Worm (Caenorhabditis elegans): ENCODE results near the gene F12E12.2.
"Not testable (repeated sequence)": the region's sequence is repeated elsewhere in the genome, so short reads cannot be mapped to it uniquely, and the experiment has no call there.

F12E12.2 gene

DNA sequence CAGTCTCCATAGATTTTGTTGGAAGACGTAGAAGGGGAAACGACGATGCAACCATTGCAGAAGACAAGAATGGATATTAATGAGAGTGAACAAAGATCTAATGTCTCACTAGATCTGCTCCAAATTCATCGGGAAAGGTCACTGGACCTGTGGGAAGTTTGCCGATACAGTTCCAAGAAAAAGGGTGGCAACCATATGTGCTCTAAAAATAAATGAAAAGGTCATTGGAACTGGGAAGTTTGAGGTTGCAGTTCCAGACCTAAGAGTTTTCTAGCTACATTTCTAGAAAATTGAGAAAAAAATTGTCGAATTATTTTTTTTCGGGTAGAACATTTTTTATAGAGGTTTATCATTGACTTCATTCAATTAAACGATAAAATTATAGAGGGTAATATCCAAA, 7.7 kb downstream of the F12E12.2 start, which contains the start of gene fbxb-92:
Gene fbxb-92 (minus strand): TSS at position 101 of the 400 bp plus-strand sequence.
- TF ChIP-seq med-1 (GFP tag; optimal IDR thresholded peaks at IDR 0.05; ENCODE audit: insufficient read depth) (no peak), klf-2 (GFP tag; conservative IDR thresholded peaks at IDR 0.05) (no peak), ztf-29 (GFP tag; IDR thresholded peaks at IDR 0.05) (no peak), ztf-23 (GFP tag; IDR thresholded peaks at IDR 0.05) (no peak), cog-1 (tag; optimal IDR thresholded peaks at IDR 0.05) (no peak), ref-1 (GFP tag; conservative IDR thresholded peaks at IDR 0.05) (no peak), tab-1 (GFP tag; IDR thresholded peaks at IDR 0.05) (no peak), flt-1 (GFP tag; IDR thresholded peaks at IDR 0.05) (no peak), T22C8.4 (GFP tag; IDR thresholded peaks at IDR 0.05) (no peak)

DNA sequence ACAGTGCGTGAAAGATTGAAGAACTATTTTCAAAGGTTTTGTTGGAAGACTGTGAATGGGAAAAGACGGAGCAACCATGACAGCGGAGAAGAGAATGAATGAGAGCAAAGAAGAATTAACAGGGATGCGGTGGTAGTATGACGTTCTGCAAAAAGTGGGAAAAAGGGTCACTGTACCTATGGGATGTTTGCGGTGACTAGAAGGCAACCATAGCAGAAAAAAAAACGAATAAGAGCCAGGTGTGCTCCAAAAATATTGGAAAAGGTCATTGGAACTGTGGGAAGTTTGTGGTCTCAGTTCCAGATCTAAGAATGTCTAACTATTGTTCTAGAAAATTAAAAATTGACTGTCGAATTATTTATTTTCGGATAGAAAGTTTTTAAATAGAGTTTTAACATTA, 9.0 kb downstream of the F12E12.2 start, which contains the start of gene fbxb-90:
Gene fbxb-90 (minus strand): TSS at position 101 of the 400 bp plus-strand sequence.
- no peak for TF ChIP-seq med-1 (GFP tag; optimal IDR thresholded peaks at IDR 0.05; ENCODE audit: insufficient read depth)
- no peak for TF ChIP-seq ztf-23 (GFP tag; IDR thresholded peaks at IDR 0.05)

DNA sequence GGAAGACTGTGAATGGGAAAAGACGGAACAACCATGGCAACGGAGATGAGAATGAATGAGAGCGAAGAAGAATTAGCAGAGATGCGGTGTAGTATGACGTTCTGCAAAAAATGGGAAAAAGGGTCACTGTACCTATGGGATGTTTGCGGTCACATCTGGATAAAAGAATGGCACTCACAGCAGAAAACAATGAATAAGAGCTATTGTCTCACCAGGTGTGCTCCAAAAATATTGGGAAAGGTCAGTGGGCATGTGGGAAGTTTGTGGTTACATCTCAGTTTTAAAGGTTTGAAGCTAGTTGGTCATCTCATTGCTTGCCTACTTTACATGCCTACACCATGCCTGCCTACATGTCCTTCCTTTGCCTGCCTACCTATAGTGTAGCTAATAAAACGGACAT, 10.9 kb downstream of the F12E12.2 start, which contains the start of gene fbxb-91:
Gene fbxb-91 (minus strand): TSS at position 101 of the 400 bp plus-strand sequence.
- TF ChIP-seq flt-1 (GFP tag; IDR thresholded peaks at IDR 0.05) (no peak), klf-2 (GFP tag; conservative IDR thresholded peaks at IDR 0.05) (no peak), ztf-23 (GFP tag; IDR thresholded peaks at IDR 0.05) (no peak), cog-1 (tag; optimal IDR thresholded peaks at IDR 0.05) (no peak), T22C8.4 (GFP tag; IDR thresholded peaks at IDR 0.05) (no peak), ref-1 (GFP tag; conservative IDR thresholded peaks at IDR 0.05) (no peak), ztf-29 (GFP tag; IDR thresholded peaks at IDR 0.05) (no peak), med-1 (GFP tag; optimal IDR thresholded peaks at IDR 0.05; ENCODE audit: insufficient read depth) (no peak), tab-1 (GFP tag; IDR thresholded peaks at IDR 0.05) (no peak)

DNA sequence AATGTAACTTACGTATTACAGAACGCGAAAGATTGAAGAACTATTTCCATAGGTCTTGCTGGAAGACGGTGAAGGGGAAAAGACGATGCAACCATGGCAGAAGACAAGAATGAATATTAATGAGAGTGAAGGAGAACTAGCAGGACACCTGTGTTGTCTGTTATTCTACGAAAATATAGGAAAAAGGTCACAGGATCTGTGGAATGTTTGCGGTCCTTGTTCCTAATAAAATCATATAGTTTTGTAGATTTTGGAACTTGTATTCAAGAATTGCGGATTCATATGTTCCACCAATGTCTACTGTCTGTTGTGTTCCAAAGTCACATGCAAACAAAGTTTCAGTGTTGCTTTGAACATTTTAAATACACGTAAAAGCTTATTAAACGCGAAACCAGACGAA, 12.4 kb downstream of the F12E12.2 start, which contains the start of gene sdz-11:
Gene sdz-11 (minus strand): TSS at position 101 of the 400 bp plus-strand sequence.
- no peak for TF ChIP-seq ztf-23 (GFP tag; IDR thresholded peaks at IDR 0.05)
- TF ChIP-seq klf-2 (GFP tag; conservative IDR thresholded peaks at IDR 0.05) = no peak
- no peak for TF ChIP-seq T22C8.4 (GFP tag; IDR thresholded peaks at IDR 0.05)
- no peak for TF ChIP-seq ztf-29 (GFP tag; IDR thresholded peaks at IDR 0.05)
- no peak for TF ChIP-seq med-1 (GFP tag; optimal IDR thresholded peaks at IDR 0.05; ENCODE audit: insufficient read depth)
- TF ChIP-seq ref-1 (GFP tag; conservative IDR thresholded peaks at IDR 0.05) = no peak

DNA sequence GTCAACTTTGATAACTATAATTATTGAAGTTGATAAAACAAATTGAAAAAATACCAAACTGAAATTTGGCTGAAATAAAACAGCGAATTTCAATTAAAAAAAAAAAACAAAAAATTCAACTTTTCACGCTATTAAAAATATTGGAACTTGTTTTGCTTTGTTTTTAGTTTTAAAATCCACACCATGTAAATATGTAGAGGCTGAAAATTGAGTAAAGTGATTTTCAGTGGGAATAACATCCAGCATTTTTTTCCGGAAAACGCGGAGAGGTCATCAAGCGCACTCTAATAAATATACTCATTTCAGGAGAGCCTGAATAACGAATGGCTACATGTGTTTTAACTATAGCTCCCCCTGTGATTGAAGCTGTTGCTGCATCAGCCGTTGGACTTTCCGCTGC, 13.9 kb downstream of the F12E12.2 start, which contains the start of gene rcd-1:
Gene rcd-1 (plus strand): TSS at position 301 of the 400 bp plus-strand sequence.
- TF ChIP-seq ztf-29 (GFP tag; IDR thresholded peaks at IDR 0.05) (no peak), klf-2 (GFP tag; conservative IDR thresholded peaks at IDR 0.05) (no peak), tab-1 (GFP tag; IDR thresholded peaks at IDR 0.05) (no peak), cog-1 (tag; optimal IDR thresholded peaks at IDR 0.05) (no peak), ref-1 (GFP tag; conservative IDR thresholded peaks at IDR 0.05) (no peak), T22C8.4 (GFP tag; IDR thresholded peaks at IDR 0.05) (no peak), flt-1 (GFP tag; IDR thresholded peaks at IDR 0.05) (no peak), ztf-23 (GFP tag; IDR thresholded peaks at IDR 0.05) (no peak), med-1 (GFP tag; optimal IDR thresholded peaks at IDR 0.05; ENCODE audit: insufficient read depth) (no peak)

DNA sequence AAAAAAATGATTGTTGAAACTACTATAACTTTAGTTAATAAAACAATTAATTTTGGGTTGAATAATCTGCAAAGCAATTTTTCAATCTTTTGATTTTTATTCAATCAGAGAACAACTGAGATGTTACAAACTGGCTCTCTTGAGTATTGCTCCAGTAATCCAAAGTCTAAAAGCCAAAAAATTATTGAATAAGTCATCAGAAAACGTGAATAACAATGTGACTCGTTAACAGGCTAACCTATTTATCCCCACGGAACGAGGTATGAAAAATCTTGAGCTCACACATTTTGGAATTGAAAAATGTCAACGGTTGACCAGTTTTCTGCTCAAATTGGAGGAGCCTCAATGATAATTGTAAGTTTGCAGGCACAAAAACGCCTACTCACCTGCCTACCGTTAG, 17.8 kb downstream of the F12E12.2 start, which contains the start of gene srx-111:
Gene srx-111 (plus strand): TSS at position 301 of the 400 bp plus-strand sequence.
- TF ChIP-seq ref-1 (GFP tag; conservative IDR thresholded peaks at IDR 0.05) = no peak
- TF ChIP-seq ztf-29 (GFP tag; IDR thresholded peaks at IDR 0.05) = no peak
- TF ChIP-seq T22C8.4 (GFP tag; IDR thresholded peaks at IDR 0.05) = no peak
- TF ChIP-seq ztf-23 (GFP tag; IDR thresholded peaks at IDR 0.05) = no peak
- TF ChIP-seq flt-1 (GFP tag; IDR thresholded peaks at IDR 0.05) = no peak
- TF ChIP-seq med-1 (GFP tag; optimal IDR thresholded peaks at IDR 0.05; ENCODE audit: insufficient read depth) = no peak
- no peak for TF ChIP-seq cog-1 (tag; optimal IDR thresholded peaks at IDR 0.05)

DNA sequence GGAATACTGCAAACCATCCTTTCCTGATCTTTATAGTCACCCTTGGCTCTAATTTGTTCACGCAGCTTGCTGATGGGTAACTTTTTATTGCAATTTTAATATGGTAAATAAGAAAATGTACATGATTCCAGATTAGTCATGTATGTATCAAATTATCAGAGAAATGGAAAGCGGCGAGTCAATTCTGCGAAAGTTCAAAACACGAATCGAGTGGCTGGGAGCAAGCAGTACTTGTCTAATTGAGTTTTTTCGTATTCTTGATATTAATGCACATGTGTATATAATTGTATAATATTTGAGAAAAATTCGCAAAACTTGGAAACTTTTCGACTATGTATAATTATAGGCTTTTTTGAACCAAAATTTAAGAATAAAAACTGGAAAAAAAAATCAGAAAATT, 19.3 kb downstream of the F12E12.2 start, which contains the start of gene T24E12.12:
Gene T24E12.12 (plus strand): TSS at position 281 of the 400 bp plus-strand sequence.
- no peak for TF ChIP-seq flt-1 (GFP tag; IDR thresholded peaks at IDR 0.05)
- TF ChIP-seq T22C8.4 (GFP tag; IDR thresholded peaks at IDR 0.05) = no peak
- no peak for TF ChIP-seq ztf-29 (GFP tag; IDR thresholded peaks at IDR 0.05)
- no peak for TF ChIP-seq cog-1 (tag; optimal IDR thresholded peaks at IDR 0.05)
- TF ChIP-seq ref-1 (GFP tag; conservative IDR thresholded peaks at IDR 0.05) = no peak
- no peak for TF ChIP-seq klf-2 (GFP tag; conservative IDR thresholded peaks at IDR 0.05)
- no peak for TF ChIP-seq med-1 (GFP tag; optimal IDR thresholded peaks at IDR 0.05; ENCODE audit: insufficient read depth)
- no peak for TF ChIP-seq ztf-23 (GFP tag; IDR thresholded peaks at IDR 0.05)
- TF ChIP-seq tab-1 (GFP tag; IDR thresholded peaks at IDR 0.05) = no peak

DNA sequence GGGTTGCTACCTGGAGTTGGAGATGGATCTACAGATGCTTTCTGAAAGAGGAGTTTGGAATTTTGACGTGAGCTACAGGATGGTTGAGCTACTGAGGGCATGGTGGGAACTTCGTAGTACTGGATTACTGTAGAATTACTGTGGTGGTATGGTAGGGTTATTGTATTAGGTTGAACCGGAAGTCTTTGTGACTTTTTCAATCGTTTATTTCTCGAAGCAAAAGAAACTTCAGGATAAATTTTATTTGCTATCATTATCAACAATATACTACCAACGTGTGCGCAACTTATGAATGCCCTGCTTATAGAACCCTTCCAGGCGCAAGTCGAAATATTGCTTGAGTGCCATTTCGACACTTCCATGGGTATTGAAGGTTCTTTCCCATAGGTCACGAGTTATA, 21.9 kb downstream of the F12E12.2 start, which contains the start of gene T24E12.6:
Gene T24E12.6 (minus strand): TSS at position 101 of the 400 bp plus-strand sequence.
- TF ChIP-seq flt-1, T22C8.4, ztf-29 (GFP tag; IDR thresholded peaks at IDR 0.05): not testable (repeated sequence)

DNA sequence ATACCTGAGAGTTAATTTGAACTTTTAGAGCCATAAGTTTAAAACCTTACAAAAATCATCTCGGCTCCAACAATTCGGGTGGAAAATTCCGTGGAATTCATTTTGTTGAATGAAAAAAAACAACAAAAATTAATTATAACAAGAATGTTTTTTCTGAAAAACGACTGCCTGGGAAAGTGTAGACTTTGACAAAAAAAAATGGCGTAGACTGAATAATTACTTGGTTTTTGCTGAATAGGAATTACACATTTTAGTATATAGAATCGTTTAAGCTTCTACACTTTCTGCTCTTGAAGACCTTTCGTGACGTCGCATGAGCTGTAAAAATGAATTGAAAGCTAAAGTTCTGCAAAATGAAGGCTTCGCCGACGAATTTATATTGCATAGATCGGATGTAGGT, 24.7 kb downstream of the F12E12.2 start, which contains the start of gene srx-112:
Gene srx-112 (minus strand): TSS at position 101 of the 400 bp plus-strand sequence.
- TF ChIP-seq klf-2 (GFP tag; conservative IDR thresholded peaks at IDR 0.05) = no peak
- TF ChIP-seq ztf-29 (GFP tag; IDR thresholded peaks at IDR 0.05) = no peak
- TF ChIP-seq ztf-23 (GFP tag; IDR thresholded peaks at IDR 0.05) = no peak
- no peak for TF ChIP-seq ref-1 (GFP tag; conservative IDR thresholded peaks at IDR 0.05)
- TF ChIP-seq cog-1 (tag; optimal IDR thresholded peaks at IDR 0.05) = no peak
- no peak for TF ChIP-seq tab-1 (GFP tag; IDR thresholded peaks at IDR 0.05)
- no peak for TF ChIP-seq T22C8.4 (GFP tag; IDR thresholded peaks at IDR 0.05)

DNA sequence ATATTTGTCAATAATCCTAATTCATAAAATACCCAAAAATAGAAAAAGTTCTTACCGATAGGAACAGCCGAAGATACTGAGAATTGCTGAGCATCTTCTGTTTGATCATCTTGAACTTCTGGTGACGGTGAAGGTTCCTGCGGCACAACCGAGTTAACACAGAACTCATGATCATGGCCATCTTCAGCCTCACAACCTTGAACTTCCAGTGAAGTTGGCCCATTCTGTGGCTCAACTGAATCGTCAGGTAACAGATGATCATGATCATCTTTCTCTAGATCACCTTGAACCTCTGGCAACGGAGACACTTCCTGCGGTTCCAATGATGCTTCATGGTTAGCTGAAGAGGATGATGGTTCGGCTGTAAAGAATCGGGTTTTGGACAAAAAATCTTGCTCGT, 31.9 kb downstream of the F12E12.2 start:
- no peak for TF ChIP-seq T22C8.4 (GFP tag; IDR thresholded peaks at IDR 0.05)
- no peak for TF ChIP-seq ref-1 (GFP tag; conservative IDR thresholded peaks at IDR 0.05)
- no peak for TF ChIP-seq tab-1 (GFP tag; IDR thresholded peaks at IDR 0.05)
- TF ChIP-seq ztf-23 (GFP tag; IDR thresholded peaks at IDR 0.05) = no peak
- no peak for TF ChIP-seq cog-1 (tag; optimal IDR thresholded peaks at IDR 0.05)
- TF ChIP-seq ztf-29 (GFP tag; IDR thresholded peaks at IDR 0.05) = no peak
- TF ChIP-seq klf-2 (GFP tag; conservative IDR thresholded peaks at IDR 0.05) = no peak
- TF ChIP-seq med-1 (GFP tag; optimal IDR thresholded peaks at IDR 0.05; ENCODE audit: insufficient read depth) = no peak
- no peak for TF ChIP-seq flt-1 (GFP tag; IDR thresholded peaks at IDR 0.05)
